Fruit fly (Drosophila melanogaster) whole organism, embryonic: ENCODE measurements around the gene CG32647.

Source experiments
- C15 ChIP-seq: fragments of 200-800 bp; sonication (Bioruptor generic); IDR thresholded peaks from 3 replicates; pipeline ENCODE4 v1.3.6; 2022; ENCODE audit warnings: missing biosample characterization, missing genetic modification characterization
- CG12219 ChIP-seq: fragments of 200-800 bp; sonication (Bioruptor generic); optimal IDR thresholded peaks from 3 replicates; lab custom pipeline; 2018; ENCODE audit warnings: missing biosample characterization, mild to moderate bottlenecking, missing genetic modification characterization
- CG32772 ChIP-seq: fragments of 200-800 bp; sonication (Bioruptor generic); IDR thresholded peaks from 2 replicates; pipeline ENCODE4 v1.3.6; 2022; ENCODE audit warnings: missing biosample characterization, missing genetic modification characterization
- CG3281 ChIP-seq: fragments of 200-800 bp; sonication (Bioruptor generic); optimal IDR thresholded peaks from 3 replicates; lab custom pipeline; 2017; ENCODE audit warnings: missing biosample characterization, mild to moderate bottlenecking, missing genetic modification characterization
- CG8388 ChIP-seq: fragments of 200-800 bp; sonication (Bioruptor generic); optimal IDR thresholded peaks from 2 replicates; lab custom pipeline; 2019; ENCODE audit warnings: missing biosample characterization, mild to moderate bottlenecking, missing genetic modification characterization, moderate library complexity
- CG8944 ChIP-seq: fragments of 200-800 bp; sonication (Bioruptor generic); optimal IDR thresholded peaks from 3 replicates; lab custom pipeline; 2016; ENCODE audit warnings: missing biosample characterization, missing genetic modification characterization
- Lim3 ChIP-seq: fragments of 200-800 bp; sonication (Bioruptor generic); IDR thresholded peaks from 2 replicates; pipeline ENCODE4 v1.3.6; 2022; ENCODE audit warnings: missing biosample characterization, missing genetic modification characterization
- Nf-YB ChIP-seq: fragments of 200-800 bp; sonication (Bioruptor generic); optimal IDR thresholded peaks from 3 replicates; lab custom pipeline; 2019; ENCODE audit warnings: missing biosample characterization, mild to moderate bottlenecking, missing genetic modification characterization, moderate library complexity
- Rx ChIP-seq: fragments of 200-800 bp; sonication (Bioruptor generic); IDR thresholded peaks from 2 replicates; pipeline ENCODE4 v1.3.6; 2022; ENCODE audit warnings: missing biosample characterization, missing genetic modification characterization
- gsb ChIP-seq: fragments of 200-800 bp; sonication (Bioruptor generic); IDR thresholded peaks from 2 replicates; pipeline ENCODE4 v1.3.6; 2022; ENCODE audit warnings: missing biosample characterization, missing genetic modification characterization
- lab ChIP-seq: fragments of 200-800 bp; sonication (Bioruptor generic); optimal IDR thresholded peaks from 3 replicates; lab custom pipeline; 2017; ENCODE audit warnings: missing biosample characterization, missing genetic modification characterization, mild to moderate bottlenecking, moderate library complexity, missing genetic modification reagents

dm6 chrX:12752196-12752595 is 32.6 kb downstream of the CG32647 start:
- peak; percentile 89 for TF ChIP-seq Nf-YB (GFP tag; lab: Kevin White, UChicago)
- TF ChIP-seq C15 (GFP tag; lab: Robert Waterston, UW), result peak; percentile 99
- peak; percentile 99 for TF ChIP-seq CG3281 (GFP tag; lab: Kevin White, UChicago)
- TF ChIP-seq CG32772 (GFP tag; lab: Robert Waterston, UW), result peak; percentile 99
- TF ChIP-seq Rx (GFP tag; lab: Robert Waterston, UW), result peak; percentile 99
- peak; percentile 98 for TF ChIP-seq CG8388 (GFP tag; lab: Kevin White, UChicago)
- TF ChIP-seq CG8944 (GFP tag; lab: Kevin White, UChicago), result peak; percentile 99
- TF ChIP-seq CG12219 (GFP tag; lab: Kevin White, UChicago), result peak; percentile 99
- peak; percentile 100 for TF ChIP-seq lab
- TF ChIP-seq gsb (GFP tag; lab: Robert Waterston, UW), result peak; percentile 98
- TF ChIP-seq Lim3 (GFP tag; lab: Robert Waterston, UW), result peak; percentile 95
